Fruit fly (Drosophila melanogaster): Measurements from ENCODE around the gene CG5194.

CG5194 gene

DNA sequence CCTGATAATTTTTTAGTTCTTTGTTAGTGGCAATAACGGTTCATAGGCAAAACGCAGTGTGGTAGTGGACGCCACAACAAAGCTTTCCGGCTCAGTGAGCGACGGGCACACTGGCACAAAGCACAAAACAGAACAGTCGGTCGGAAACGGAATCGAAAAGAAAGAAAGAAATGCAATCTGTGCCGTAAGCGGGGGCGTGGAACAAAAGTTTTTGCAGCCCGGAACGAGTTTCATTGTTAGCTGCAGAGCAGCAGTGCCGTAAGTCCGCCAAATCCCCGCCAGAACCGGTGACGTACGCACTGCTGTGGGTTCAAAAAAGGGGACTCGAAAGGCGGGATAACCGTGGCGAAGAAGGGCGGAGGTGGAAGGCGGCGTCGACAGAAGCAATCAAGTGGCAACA lies 41.2 kb downstream of the CG5194 start, which contains the start of gene CG5026 (continued):
- TF ChIP-seq B-H2 (GFP tag; optimal IDR thresholded peaks at IDR 0.05) (peak; percentile 17), Ssrp (tag; optimal IDR thresholded peaks at IDR 0.05) (no peak), scrt (GFP tag; optimal IDR thresholded peaks at IDR 0.05) (no peak), so (GFP tag; IDR thresholded peaks at IDR 0.05) (no peak), nau (GFP tag; optimal IDR thresholded peaks at IDR 0.05) (no peak), fd3F (GFP tag; optimal IDR thresholded peaks at IDR 0.05) (no peak), Antp (GFP tag; optimal IDR thresholded peaks at IDR 0.05) (no peak), fd64A (GFP tag; optimal IDR thresholded peaks at IDR 0.05) (no peak), Six4 (GFP tag; optimal IDR thresholded peaks at IDR 0.05) (no peak), wdn (GFP tag; IDR thresholded peaks at IDR 0.05) (no peak), Lim3 (GFP tag; IDR thresholded peaks at IDR 0.05) (no peak), HLH4C (GFP tag; IDR thresholded peaks at IDR 0.05; ENCODE audit: partially characterized antibody) (no peak), Hand (GFP tag; optimal IDR thresholded peaks at IDR 0.05) (no peak), CG4424 (GFP tag; optimal IDR thresholded peaks at IDR 0.05) (no peak), CG16813 (GFP tag; IDR thresholded peaks at IDR 0.05; ENCODE audit: partially characterized antibody) (no peak), h (optimal IDR thresholded peaks at IDR 0.05) (no peak), Meics (GFP tag; optimal IDR thresholded peaks at IDR 0.05) (no peak), Scr (GFP tag; IDR thresholded peaks at IDR 0.05; ENCODE audit: partially characterized antibody) (peak; percentile 24), slou (GFP tag; optimal IDR thresholded peaks at IDR 0.05) (no peak), CG12104 (GFP tag; optimal IDR thresholded peaks at IDR 0.05) (no peak), CG7928 (GFP tag; optimal IDR thresholded peaks at IDR 0.05) (no peak), CG8290 (GFP tag; optimal IDR thresholded peaks at IDR 0.05) (no peak), CG8290 (tag; optimal IDR thresholded peaks at IDR 0.05) (no peak), tll (GFP tag; optimal IDR thresholded peaks at IDR 0.05) (no peak), C15 (GFP tag; IDR thresholded peaks at IDR 0.05) (no peak), CG11504 (tag; optimal IDR thresholded peaks at IDR 0.05) (no peak), CG6254 (GFP tag; optimal IDR thresholded peaks at IDR 0.05) (no peak), CG15269 (tag; optimal IDR thresholded peaks at IDR 0.05) (no peak), E2f2 (GFP tag; IDR thresholded peaks at IDR 0.05) (peak; percentile 68), bowl (GFP tag; IDR thresholded peaks at IDR 0.05) (no peak), CG12155 (GFP tag; optimal IDR thresholded peaks at IDR 0.05) (no peak), NC2α (GFP tag; optimal IDR thresholded peaks at IDR 0.05) (no peak), CG43689 (GFP tag; IDR thresholded peaks at IDR 0.05) (no peak), CG12219 (GFP tag; optimal IDR thresholded peaks at IDR 0.05) (no peak), Nf-YA (GFP tag; IDR thresholded peaks at IDR 0.05) (no peak), CG30020 (tag; optimal IDR thresholded peaks at IDR 0.05) (no peak), Mad (GFP tag; optimal IDR thresholded peaks at IDR 0.05) (no peak), Blimp-1 (GFP tag; optimal IDR thresholded peaks at IDR 0.05) (no peak), gsb-n (tag; optimal IDR thresholded peaks at IDR 0.05) (no peak), CG2889 (GFP tag; IDR thresholded peaks at IDR 0.05) (no peak), ci (GFP tag; IDR thresholded peaks at IDR 0.05) (peak; percentile 63; the same call in 2 of the 3 replicates), TFAM (GFP tag; optimal IDR thresholded peaks at IDR 0.05) (no peak), Ptx1 (GFP tag; IDR thresholded peaks at IDR 0.05) (no peak), Sox100B (GFP tag; optimal IDR thresholded peaks at IDR 0.05) (no peak), CG10565 (GFP tag; optimal IDR thresholded peaks at IDR 0.05) (no peak), H15 (GFP tag; IDR thresholded peaks at IDR 0.05) (no peak), en (GFP tag; optimal IDR thresholded peaks at IDR 0.05) (no peak), ttk (GFP tag; IDR thresholded peaks at IDR 0.05) (no peak), sens-2 (GFP tag; IDR thresholded peaks at IDR 0.05) (no peak), Neu2 (GFP tag; optimal IDR thresholded peaks at IDR 0.05; ENCODE audit: borderline replicate concordance) (no peak), D19A (tag; optimal IDR thresholded peaks at IDR 0.05) (no peak), Hey (tag; optimal IDR thresholded peaks at IDR 0.05) (no peak), Gug (GFP tag; IDR thresholded peaks at IDR 0.05) (no peak)

Data from whole organism, embryonic.